Fruit fly (Drosophila melanogaster): Measurements from ENCODE around the gene Snap24.

DNA sequence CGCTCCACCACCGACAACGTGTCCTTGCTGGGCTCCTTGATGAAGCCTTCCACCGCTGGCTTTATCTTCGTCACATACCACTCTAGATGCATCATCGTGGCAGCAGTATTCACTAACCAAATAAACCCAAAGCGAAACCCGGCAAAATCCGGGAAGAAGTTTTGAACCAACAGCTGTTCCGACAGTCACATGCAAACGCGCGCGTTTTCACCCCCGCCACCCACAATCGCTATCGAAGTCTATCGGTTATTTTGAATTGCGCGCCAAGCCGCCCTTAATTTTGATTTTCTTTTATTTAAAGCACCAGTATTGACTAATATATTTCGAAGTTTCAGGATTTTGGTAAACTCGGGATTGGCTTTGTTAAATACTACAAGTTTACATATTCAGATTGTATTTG, 8.5 kb downstream of the Snap24 start, which contains the start of gene Tti1:
- no peak for TF ChIP-seq grau (tag; optimal IDR thresholded peaks at IDR 0.05)
- TF ChIP-seq stc (GFP tag; IDR thresholded peaks at IDR 0.05) = no peak
- TF ChIP-seq Hmx (GFP tag; optimal IDR thresholded peaks at IDR 0.05) = no peak
- no peak for TF ChIP-seq Spps (tag; optimal IDR thresholded peaks at IDR 0.05)
- TF ChIP-seq esg (GFP tag; conservative IDR thresholded peaks at IDR 0.05) = no peak
- no peak for TF ChIP-seq Doc2 (GFP tag; IDR thresholded peaks at IDR 0.05)
- no peak for TF ChIP-seq CG1647 (GFP tag; optimal IDR thresholded peaks at IDR 0.05)
- no peak for TF ChIP-seq ssp (GFP tag; IDR thresholded peaks at IDR 0.05)

All from whole organism, embryonic.